Worm (Caenorhabditis elegans): ENCODE data around the gene cnc-4.

The cnc-4 gene

DNA sequence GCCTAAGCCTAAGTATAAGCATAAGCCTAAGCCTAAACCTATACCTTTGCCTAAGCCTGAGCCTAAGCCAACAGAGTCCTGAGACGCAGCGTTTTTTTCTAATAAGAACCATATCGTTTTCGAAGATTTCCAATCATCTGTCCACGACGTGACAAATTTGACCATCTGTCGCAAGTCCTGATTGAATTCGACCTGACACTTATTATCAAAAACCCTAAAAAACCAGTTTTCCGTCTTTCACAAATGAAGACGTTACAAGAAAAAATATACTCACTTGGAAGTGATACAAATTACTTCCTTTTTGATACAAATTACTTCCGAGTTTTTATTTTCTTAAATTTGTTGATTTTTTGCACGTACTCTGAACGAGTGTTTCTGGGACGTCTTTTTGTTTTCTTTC is 8.8 kb upstream of the cnc-4 start:
- TF ChIP-seq him-1 (tag; optimal IDR thresholded peaks at IDR 0.05) (no peak), dao-5 (tag; optimal IDR thresholded peaks at IDR 0.05) (no peak), W03F9.2 (tag; optimal IDR thresholded peaks at IDR 0.05) (no peak)

DNA sequence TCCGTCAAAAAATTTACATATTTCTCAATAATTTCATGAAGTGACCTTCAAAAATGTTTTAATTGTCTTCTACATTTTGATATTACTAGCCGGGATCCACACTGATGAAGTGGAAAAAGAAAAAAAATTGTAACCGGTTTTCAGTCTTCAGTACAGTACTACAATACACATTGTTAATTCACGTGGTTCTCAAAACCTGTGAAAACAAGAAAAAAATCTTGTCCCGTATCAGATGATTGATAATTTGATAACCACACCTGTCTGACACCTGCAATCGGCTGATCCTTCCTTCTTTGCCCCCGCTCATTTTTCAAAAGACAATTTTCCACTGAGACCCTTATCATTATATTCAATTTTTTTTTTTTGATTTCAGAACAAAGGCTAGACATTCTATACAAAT is 8.2 kb upstream of the cnc-4 start, which contains the start of gene R09B5.11:
TSS of gene R09B5.11 (plus strand) at position 374 of the 400 bp plus-strand sequence.
- TF ChIP-seq him-1 (tag; optimal IDR thresholded peaks at IDR 0.05) (no peak), W03F9.2 (tag; optimal IDR thresholded peaks at IDR 0.05) (no peak), dao-5 (tag; optimal IDR thresholded peaks at IDR 0.05) (no peak)

ce11 chrV:1442042-1442441 is 5.0 kb upstream of the cnc-4 start, which contains the start of gene cnc-11:
cnc-11 (plus strand) TSS chrV:1442342.
- no peak for TF ChIP-seq him-1 (tag; optimal IDR thresholded peaks at IDR 0.05)
- no peak for TF ChIP-seq dao-5 (tag; optimal IDR thresholded peaks at IDR 0.05)
- no peak for TF ChIP-seq W03F9.2 (tag; optimal IDR thresholded peaks at IDR 0.05)

- TF ChIP-seq W03F9.2 (tag; optimal IDR thresholded peaks at IDR 0.05): no peak
- no peak for TF ChIP-seq dao-5 (tag; optimal IDR thresholded peaks at IDR 0.05)
- TF ChIP-seq him-1 (tag; optimal IDR thresholded peaks at IDR 0.05): no peak
These were observed 2.8 kb upstream of the cnc-4 start, which contains the start of gene cnc-1 for ce11 chrV:1444180-1444579. cnc-1 (minus strand) TSS chrV:1444280.

ce11 chrV:1445081-1445480 is 1.9 kb upstream of the cnc-4 start, which contains the start of gene cnc-5:
cnc-5 (plus strand) TSS chrV:1445381.
- TF ChIP-seq W03F9.2 (tag; optimal IDR thresholded peaks at IDR 0.05): no peak
- TF ChIP-seq dao-5 (tag; optimal IDR thresholded peaks at IDR 0.05): no peak
- TF ChIP-seq him-1 (tag; optimal IDR thresholded peaks at IDR 0.05): no peak

ce11 chrV:1447724-1448123 is 729 bp downstream of the cnc-4 start, which contains the start of gene cnc-3:
cnc-3 (plus strand) TSS chrV:1448004.
- TF ChIP-seq W03F9.2 (tag; optimal IDR thresholded peaks at IDR 0.05) (no peak), dao-5 (tag; optimal IDR thresholded peaks at IDR 0.05) (no peak), him-1 (tag; optimal IDR thresholded peaks at IDR 0.05) (no peak)

DNA sequence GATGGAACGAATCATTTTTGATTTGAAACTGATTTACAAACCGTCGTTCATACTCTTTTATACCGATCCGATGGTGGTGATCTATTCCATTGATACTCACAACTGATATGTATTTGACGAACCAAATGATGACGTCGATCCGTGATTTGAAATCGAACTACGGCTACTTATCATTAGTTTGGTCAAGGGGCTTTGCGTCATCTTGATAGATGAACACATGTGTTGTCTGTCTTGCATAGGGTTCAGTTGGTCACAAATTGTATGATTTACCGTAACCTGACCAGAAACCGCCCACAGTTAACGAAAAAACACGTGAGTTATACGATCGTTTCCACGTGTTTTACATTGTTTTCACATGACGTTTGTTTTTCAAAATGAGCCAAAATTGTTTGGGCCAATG is 3.2 kb downstream of the cnc-4 start, which contains the start of gene cnc-2:
TSS of gene cnc-2 (minus strand) at position 24 of the 400 bp plus-strand sequence.
- TF ChIP-seq him-1 (tag; optimal IDR thresholded peaks at IDR 0.05): no peak
- TF ChIP-seq W03F9.2 (tag; optimal IDR thresholded peaks at IDR 0.05): no peak
- TF ChIP-seq dao-5 (tag; optimal IDR thresholded peaks at IDR 0.05): no peak

ce11 chrV:1451334-1451733 is 4.3 kb downstream of the cnc-4 start, which contains the start of gene srj-23:
srj-23 (plus strand) TSS chrV:1451634.
- TF ChIP-seq him-1 (tag; optimal IDR thresholded peaks at IDR 0.05) (no peak), dao-5 (tag; optimal IDR thresholded peaks at IDR 0.05) (no peak), W03F9.2 (tag; optimal IDR thresholded peaks at IDR 0.05) (no peak)

ce11 chrV:1454762-1455161 is 7.8 kb downstream of the cnc-4 start, which contains the start of gene chil-14:
chil-14 (plus strand) TSS chrV:1455062.
- no peak for TF ChIP-seq him-1 (tag; optimal IDR thresholded peaks at IDR 0.05)
- TF ChIP-seq dao-5 (tag; optimal IDR thresholded peaks at IDR 0.05): no peak
- TF ChIP-seq W03F9.2 (tag; optimal IDR thresholded peaks at IDR 0.05): no peak

DNA sequence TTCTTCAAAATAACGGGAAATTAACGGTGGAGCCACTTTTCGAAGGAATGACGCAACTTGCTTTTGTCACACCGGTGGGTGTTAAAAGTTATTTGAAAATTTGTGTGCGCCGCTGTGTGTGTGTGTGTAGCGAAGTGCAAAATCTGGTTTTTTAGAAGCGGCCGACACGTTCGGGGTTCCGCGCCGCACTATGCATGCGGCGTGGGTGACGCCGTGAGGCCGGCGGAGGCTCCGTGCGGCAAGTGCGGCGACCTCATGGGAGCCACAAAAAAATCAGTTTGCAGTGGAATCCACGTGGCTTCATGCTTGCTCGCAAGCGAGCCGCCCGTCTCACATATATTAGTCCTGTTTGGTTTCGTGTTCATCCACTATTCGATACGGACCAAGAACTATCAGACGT is 8.3 kb downstream of the cnc-4 start:
- TF ChIP-seq him-1 (tag; optimal IDR thresholded peaks at IDR 0.05) (no peak), W03F9.2 (tag; optimal IDR thresholded peaks at IDR 0.05) (no peak), dao-5 (tag; optimal IDR thresholded peaks at IDR 0.05) (no peak)

DNA sequence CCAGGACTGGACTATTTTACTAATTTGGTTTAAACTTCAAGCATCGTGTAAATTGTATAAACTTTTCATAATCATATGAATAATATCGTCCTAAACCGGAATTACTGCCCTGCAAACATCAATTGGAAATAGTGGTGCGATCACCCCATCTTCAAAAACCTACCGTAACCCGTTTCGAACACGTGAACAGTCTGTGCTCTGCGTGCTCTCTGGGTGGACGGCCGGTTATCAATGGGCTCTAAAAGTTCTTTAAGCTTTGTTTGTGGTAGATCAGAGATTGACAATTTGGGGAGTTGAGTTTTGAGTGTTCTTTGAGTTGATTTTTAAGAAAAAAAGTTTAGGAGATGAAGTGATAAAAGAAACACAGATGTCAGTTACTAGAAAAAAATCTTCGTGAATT is 9.6 kb downstream of the cnc-4 start:
- TF ChIP-seq dao-5 (tag; optimal IDR thresholded peaks at IDR 0.05) (no peak), him-1 (tag; optimal IDR thresholded peaks at IDR 0.05) (no peak), W03F9.2 (tag; optimal IDR thresholded peaks at IDR 0.05) (no peak)

ce11 chrV:1459374-1459926 is 12.5 kb downstream of the cnc-4 start:
- no peak for TF ChIP-seq him-1 (tag; optimal IDR thresholded peaks at IDR 0.05)
- TF ChIP-seq dao-5 (tag; optimal IDR thresholded peaks at IDR 0.05): no peak
- no peak for TF ChIP-seq W03F9.2 (tag; optimal IDR thresholded peaks at IDR 0.05)

DNA sequence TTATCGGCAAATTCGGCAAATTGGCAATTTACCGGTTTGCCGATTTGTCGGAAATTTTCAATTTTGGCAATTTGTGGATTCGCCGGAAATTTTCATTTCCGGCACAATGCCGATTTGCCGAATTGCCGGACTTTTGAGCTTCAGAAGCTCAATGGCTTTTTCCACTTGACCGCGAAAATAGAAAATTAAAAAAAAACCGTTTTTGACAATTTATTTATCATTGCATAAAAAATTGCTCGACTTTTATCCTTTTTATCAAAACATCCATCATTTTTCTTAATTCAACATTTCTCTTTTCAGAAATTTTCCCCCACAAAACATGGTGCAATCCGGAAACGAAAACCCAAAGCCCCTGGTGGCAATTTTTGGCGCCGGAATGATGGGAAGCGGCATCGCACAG is 13.1 kb downstream of the cnc-4 start, which contains the start of gene hacd-1:
TSS of gene hacd-1 (plus strand) at position 301 of the 400 bp plus-strand sequence.
- TF ChIP-seq W03F9.2 (tag; optimal IDR thresholded peaks at IDR 0.05): no peak
- no peak for TF ChIP-seq dao-5 (tag; optimal IDR thresholded peaks at IDR 0.05)
- no peak for TF ChIP-seq him-1 (tag; optimal IDR thresholded peaks at IDR 0.05)

DNA sequence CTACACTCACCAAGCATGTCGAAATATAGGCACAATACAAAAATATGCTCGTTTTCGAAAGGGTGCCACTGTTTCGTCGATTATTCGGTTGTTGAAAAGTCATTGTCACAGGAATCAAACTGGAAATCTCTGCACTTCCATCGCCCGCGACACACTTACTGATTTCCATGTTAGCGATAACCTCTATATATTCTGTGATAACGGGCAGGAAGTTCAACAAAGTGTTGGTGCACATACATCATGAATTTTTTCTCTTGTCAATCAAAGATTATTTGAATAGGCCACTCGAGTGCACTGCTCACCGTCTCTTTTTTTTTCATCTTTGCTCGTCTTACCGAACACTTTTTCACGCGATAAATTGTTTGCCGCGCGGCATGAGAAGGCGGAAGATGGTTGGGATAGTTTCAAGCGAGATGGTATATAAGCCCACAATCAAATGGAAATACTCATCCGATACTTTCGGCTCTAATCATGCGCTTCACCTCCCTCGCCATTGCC is 17.6 kb downstream of the cnc-4 start, which contains the start of the genes fpn-1.2 and pqn-54:
TSS of gene fpn-1.2 (minus strand) at position 157 of the 498 bp plus-strand sequence.
TSS of gene pqn-54 (plus strand) at position 448 of the 498 bp plus-strand sequence.
- TF ChIP-seq dao-5 (tag; optimal IDR thresholded peaks at IDR 0.05) (no peak), W03F9.2 (tag; optimal IDR thresholded peaks at IDR 0.05) (no peak), him-1 (tag; optimal IDR thresholded peaks at IDR 0.05) (no peak)

Data from whole organism, L4/young adult.